Fruit fly (Drosophila melanogaster): ENCODE data around the gene CG32432.

CG32432 gene

DNA sequence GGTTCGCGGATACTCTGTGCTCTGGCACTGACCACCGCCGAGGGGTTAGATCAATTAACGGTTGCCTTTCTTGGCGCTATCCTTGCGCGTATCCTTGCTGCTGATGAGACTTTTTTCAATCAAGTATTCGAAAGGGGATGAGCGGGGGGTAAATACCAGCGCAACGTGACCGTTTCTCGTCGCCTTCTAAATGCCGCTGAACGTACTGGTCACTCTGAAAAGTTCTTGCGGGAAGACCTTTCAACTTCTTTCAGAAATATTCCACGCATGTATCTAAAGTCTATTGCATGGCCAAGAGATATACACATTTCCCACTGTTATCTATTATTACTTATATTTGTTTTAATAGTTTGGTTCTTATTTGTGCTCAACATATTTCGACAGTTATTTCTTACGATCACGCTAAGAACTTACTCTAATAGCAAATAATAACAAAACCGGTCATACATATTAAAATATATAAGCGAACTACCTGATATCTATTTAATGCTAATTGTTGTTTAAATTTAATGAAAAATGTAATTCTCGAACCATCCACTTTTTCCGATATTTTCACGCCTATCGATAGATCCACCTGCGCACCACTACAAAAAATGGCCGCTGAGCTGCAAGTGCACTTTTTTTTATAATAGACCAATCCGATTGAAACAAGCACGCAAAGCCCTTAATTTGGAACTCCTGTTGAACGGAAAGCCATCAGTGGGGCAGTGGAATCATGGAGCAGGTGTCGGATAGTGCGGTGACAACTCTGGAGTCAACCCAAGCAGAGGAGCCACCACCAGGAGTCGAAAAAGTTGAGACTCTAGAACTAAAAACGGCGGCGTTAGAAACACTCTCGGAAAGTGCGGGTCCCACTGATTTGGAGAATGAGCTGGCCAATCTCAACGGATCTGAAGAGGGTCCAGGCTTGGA, 75.6 kb downstream of the CG32432 start, which contains the start of the genes CG3634 and HIPP1:
Gene CG3634, minus strand, starts transcription at position 185 of the 912 bp plus-strand sequence.
Gene HIPP1, plus strand, starts transcription at position 582 of the 912 bp plus-strand sequence.
- TF ChIP-seq EcR (GFP tag; optimal IDR thresholded peaks at IDR 0.05) (no peak), usp (GFP tag; optimal IDR thresholded peaks at IDR 0.05) (no peak), Dll (optimal IDR thresholded peaks at IDR 0.05) (no peak), psq (optimal IDR thresholded peaks at IDR 0.05) (no peak), CG8478 (optimal IDR thresholded peaks at IDR 0.05) (no peak), pan (optimal IDR thresholded peaks at IDR 0.05) (no peak)

DNA sequence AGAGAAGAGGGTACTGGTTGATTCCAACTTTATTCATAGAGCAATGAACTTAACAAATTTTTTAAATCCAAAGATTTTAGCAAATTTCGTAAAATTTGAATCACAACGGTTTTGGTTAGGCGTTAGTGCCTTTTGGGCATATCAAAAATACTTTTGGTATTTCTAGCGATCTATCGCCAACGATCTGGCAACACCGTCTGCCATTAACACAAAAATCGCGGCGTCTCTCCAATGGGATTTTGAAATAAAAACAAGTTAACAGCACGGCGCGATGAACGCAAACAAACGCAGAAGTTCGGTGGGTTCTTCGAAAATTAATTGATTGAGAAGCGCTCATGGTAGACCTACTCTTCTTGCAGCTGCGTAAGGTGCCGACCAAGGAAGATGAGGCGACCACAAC, 84.8 kb downstream of the CG32432 start, which contains the start of gene Spc105R:
Gene Spc105R, plus strand, starts transcription at position 203 of the 400 bp plus-strand sequence.
- TF ChIP-seq psq (optimal IDR thresholded peaks at IDR 0.05) = no peak
- TF ChIP-seq pan (optimal IDR thresholded peaks at IDR 0.05) = no peak
- TF ChIP-seq usp (GFP tag; optimal IDR thresholded peaks at IDR 0.05) = no peak
- TF ChIP-seq CG8478 (optimal IDR thresholded peaks at IDR 0.05) = no peak
- TF ChIP-seq EcR (GFP tag; optimal IDR thresholded peaks at IDR 0.05) = no peak
- TF ChIP-seq Dll (optimal IDR thresholded peaks at IDR 0.05) = no peak

DNA sequence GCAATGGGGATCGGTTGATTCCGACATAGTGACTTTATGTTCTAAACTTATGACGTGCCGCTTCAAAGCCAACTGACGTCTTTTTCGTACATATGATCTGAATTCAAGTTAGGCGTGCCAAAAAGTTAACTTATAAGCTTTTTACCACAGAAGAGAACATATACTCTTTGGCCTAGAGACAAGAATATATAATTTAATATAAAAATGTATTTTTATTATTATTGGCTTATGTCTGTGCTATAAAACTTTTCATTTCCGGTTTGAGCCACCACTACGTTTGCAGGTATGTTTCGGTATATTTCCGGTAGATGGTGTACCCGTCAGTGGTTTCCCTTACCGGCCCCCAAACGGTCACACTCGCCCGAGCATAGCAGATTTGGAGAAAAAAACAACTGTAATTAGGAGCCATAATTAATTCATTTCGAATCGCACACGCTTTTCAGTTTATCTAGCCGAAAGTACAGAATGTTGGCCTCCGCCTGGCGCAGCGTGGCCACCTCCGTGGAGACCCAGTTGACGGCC, 86.6 kb downstream of the CG32432 start, which contains the start of the genes CG3698 and tzn:
Gene CG3698, minus strand, starts transcription at position 51 of the 522 bp plus-strand sequence.
Gene tzn, plus strand, starts transcription at position 321 of the 522 bp plus-strand sequence.
- TF ChIP-seq Dll (optimal IDR thresholded peaks at IDR 0.05) (no peak), CG8478 (optimal IDR thresholded peaks at IDR 0.05) (no peak), usp (GFP tag; optimal IDR thresholded peaks at IDR 0.05) (no peak), psq (optimal IDR thresholded peaks at IDR 0.05) (no peak), EcR (GFP tag; optimal IDR thresholded peaks at IDR 0.05) (no peak), pan (optimal IDR thresholded peaks at IDR 0.05) (no peak)

DNA sequence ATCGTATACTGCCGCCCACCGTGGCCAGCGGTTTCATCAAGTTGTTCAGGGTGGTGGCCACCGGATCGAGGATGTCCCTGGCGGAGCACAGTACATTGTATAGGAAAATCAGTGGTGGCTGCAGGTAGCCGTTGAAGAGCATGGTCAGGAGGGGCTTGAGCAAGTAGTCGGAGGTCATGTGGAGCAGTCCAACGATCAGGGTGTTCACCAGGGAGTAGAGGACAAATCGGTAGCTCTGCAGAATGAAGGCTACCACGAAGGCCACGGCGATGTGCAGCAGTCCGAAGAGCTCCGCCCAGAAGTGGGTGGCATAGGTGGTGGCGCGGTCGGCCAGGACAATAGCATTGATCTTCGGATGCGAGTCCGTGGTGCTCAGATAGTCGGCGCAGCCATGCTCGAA, 87.6 kb downstream of the CG32432 start:
- TF ChIP-seq CG8478 (optimal IDR thresholded peaks at IDR 0.05) = no peak
- TF ChIP-seq Dll (optimal IDR thresholded peaks at IDR 0.05) = no peak
- TF ChIP-seq psq (optimal IDR thresholded peaks at IDR 0.05) = no peak
- TF ChIP-seq pan (optimal IDR thresholded peaks at IDR 0.05) = no peak
- TF ChIP-seq usp (GFP tag; optimal IDR thresholded peaks at IDR 0.05) = no peak
- TF ChIP-seq EcR (GFP tag; optimal IDR thresholded peaks at IDR 0.05) = no peak

DNA sequence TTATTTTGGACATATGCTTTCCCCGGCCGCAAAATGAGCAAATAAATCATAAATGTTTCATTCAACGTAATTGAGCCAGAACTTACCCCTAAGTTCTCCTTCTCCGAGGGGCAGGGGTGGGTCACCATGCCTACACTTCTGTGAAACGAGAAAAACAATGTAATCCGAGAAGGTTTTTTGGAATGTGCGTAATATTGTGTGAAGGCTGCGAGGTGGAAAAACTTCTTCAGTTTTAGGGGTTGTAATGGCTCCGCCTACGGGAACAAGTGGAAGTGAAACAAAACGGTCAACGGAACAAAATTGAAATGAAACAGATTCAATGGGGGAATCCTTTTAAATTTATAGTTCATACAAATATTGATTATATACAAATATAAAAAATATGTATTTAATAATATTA, 88.2 kb downstream of the CG32432 start:
- TF ChIP-seq usp (GFP tag; optimal IDR thresholded peaks at IDR 0.05) = no peak
- no peak for TF ChIP-seq psq (optimal IDR thresholded peaks at IDR 0.05)
- no peak for TF ChIP-seq CG8478 (optimal IDR thresholded peaks at IDR 0.05)
- TF ChIP-seq Dll (optimal IDR thresholded peaks at IDR 0.05) = no peak

All from whole organism.